Fruit fly (Drosophila melanogaster) whole organism, wandering third instar larva: ENCODE results near the gene eIF3a.

ENCODE experiments used
- Abd-B ChIP-seq: fragments of >200 bp; optimal IDR thresholded peaks from 2 replicates; lab custom pipeline; 2017; ENCODE audit warnings: missing biosample characterization, missing genetic modification characterization
- CG32264 ChIP-seq: fragments of 200-800 bp; sonication (Bioruptor generic); optimal IDR thresholded peaks from 2 replicates; lab custom pipeline; 2016; ENCODE audit warnings: missing biosample characterization, missing genetic modification characterization
- CG9705 ChIP-seq: fragments of 200-800 bp; sonication (Bioruptor generic); optimal IDR thresholded peaks from 2 replicates; lab custom pipeline; 2018; ENCODE audit warnings: missing biosample characterization, mild to moderate bottlenecking, missing genetic modification characterization
- CrebA ChIP-seq: fragments of 200-800 bp; sonication (Bioruptor generic); optimal IDR thresholded peaks from 2 replicates; lab custom pipeline; 2016; ENCODE audit warnings: missing biosample characterization, mild to moderate bottlenecking, missing genetic modification characterization, borderline replicate concordance
- Dfd ChIP-seq: fragments of >200 bp; optimal IDR thresholded peaks from 2 replicates; lab custom pipeline; 2017; ENCODE audit warnings: missing biosample characterization, missing genetic modification characterization
- Dif ChIP-seq: fragments of 200-275, 200-300 bp; sonication (Bioruptor generic); optimal IDR thresholded peaks from 2 replicates; lab custom pipeline; 2018; ENCODE audit warnings: missing biosample characterization, missing genetic modification characterization; ENCODE audit not compliant: partially characterized antibody
- GATAd ChIP-seq: sonication (Bioruptor generic); optimal IDR thresholded peaks from 2 replicates; lab custom pipeline; 2016; ENCODE audit warnings: missing biosample characterization, missing genetic modification characterization
- HLH106 ChIP-seq: fragments of 200-800 bp; optimal IDR thresholded peaks from 3 replicates; lab custom pipeline; 2019; ENCODE audit warnings: missing biosample characterization, mild to moderate bottlenecking, missing genetic modification characterization, moderate library complexity
- Hnf4 ChIP-seq: fragments of 200-800 bp; sonication (Bioruptor generic); optimal IDR thresholded peaks from 2 replicates; lab custom pipeline; 2016; ENCODE audit warnings: missing biosample characterization, mild to moderate bottlenecking, missing genetic modification characterization
- Hr78 ChIP-seq: fragments of >200 bp; optimal IDR thresholded peaks from 2 replicates; lab custom pipeline; 2017; ENCODE audit warnings: missing biosample characterization, missing genetic modification characterization
- Hr83 ChIP-seq: fragments of 200-300 bp; sonication (Bioruptor generic); optimal IDR thresholded peaks from 2 replicates; lab custom pipeline; 2016; ENCODE audit warnings: missing biosample characterization, mild to moderate bottlenecking, missing genetic modification characterization, moderate library complexity; ENCODE audit not compliant: poor library complexity, severe bottlenecking
- Jra ChIP-seq: sonication (Bioruptor generic); optimal IDR thresholded peaks from 2 replicates; lab custom pipeline; 2016; ENCODE audit warnings: missing biosample characterization, missing genetic modification characterization
- Mio ChIP-seq: sonication (Bioruptor generic); optimal IDR thresholded peaks from 2 replicates; lab custom pipeline; 2016; ENCODE audit warnings: missing biosample characterization, missing genetic modification characterization
- Myc ChIP-seq: fragments of >200 bp; optimal IDR thresholded peaks from 2 replicates; lab custom pipeline; 2017
- N ChIP-seq: fragments of >200 bp; optimal IDR thresholded peaks from 2 replicates; lab custom pipeline; 2018; ENCODE audit warnings: missing biosample characterization, missing external identifiers, missing genetic modification characterization
- OdsH ChIP-seq: fragments of 200-800 bp; sonication (Bioruptor generic); optimal IDR thresholded peaks from 2 replicates; lab custom pipeline; 2016; ENCODE audit warnings: missing biosample characterization, mild to moderate bottlenecking, missing genetic modification characterization
- Rel ChIP-seq, 2 experiments: fragments of 200-800 bp; sonication (Bioruptor generic) in 1 of 2; optimal IDR thresholded peaks; 2 replicates in 1 of 2; 3 replicates in 1 of 2; lab custom pipeline; 2016 to 2019; ENCODE audit warnings: mild to moderate bottlenecking in 2 of 2, missing biosample characterization in 2 of 2, missing genetic modification characterization in 2 of 2, moderate library complexity in 1 of 2
- Sp1 ChIP-seq: fragments of 200-800 bp; sonication (Bioruptor generic); optimal IDR thresholded peaks from 3 replicates; lab custom pipeline; 2019; ENCODE audit warnings: missing biosample characterization, mild to moderate bottlenecking, missing genetic modification characterization, moderate library complexity
- Vsx2 ChIP-seq: fragments of 200-300, 225-300 bp; sonication (Bioruptor generic); optimal IDR thresholded peaks from 2 replicates; lab custom pipeline; 2018; ENCODE audit warnings: missing biosample characterization, missing genetic modification characterization; ENCODE audit not compliant: partially characterized antibody
- br ChIP-seq: fragments of 200-800 bp; sonication (Bioruptor generic); optimal IDR thresholded peaks from 2 replicates; lab custom pipeline; 2016; ENCODE audit warnings: missing biosample characterization, missing genetic modification characterization
- brk ChIP-seq: fragments of 200-800 bp; sonication (Bioruptor generic); optimal IDR thresholded peaks from 2 replicates; lab custom pipeline; 2016; ENCODE audit warnings: missing biosample characterization, mild to moderate bottlenecking, missing genetic modification characterization
- dl ChIP-seq, 2 experiments: fragments of 175-275, 200-275 bp in 1 of 2; fragments of 200-275 bp in 1 of 2; sonication (Bioruptor generic); optimal IDR thresholded peaks; lab custom pipeline; 2018; ENCODE audit warnings: mild to moderate bottlenecking in 2 of 2, missing biosample characterization in 2 of 2, missing genetic modification characterization in 2 of 2, moderate library complexity in 2 of 2; ENCODE audit not compliant: partially characterized antibody in 2 of 2, insufficient read depth in 1 of 2
- dmrt93B ChIP-seq: fragments of 200-800 bp; sonication (Bioruptor generic); optimal IDR thresholded peaks from 2 replicates; lab custom pipeline; 2018; ENCODE audit warnings: missing biosample characterization, mild to moderate bottlenecking, missing genetic modification characterization
- dsf ChIP-seq: sonication (Bioruptor generic); optimal IDR thresholded peaks from 2 replicates; lab custom pipeline; 2016; ENCODE audit warnings: missing biosample characterization, missing genetic modification characterization, borderline replicate concordance
- ey ChIP-seq: fragments of 200-800 bp; sonication (Bioruptor generic); optimal IDR thresholded peaks from 2 replicates; lab custom pipeline; 2016; ENCODE audit warnings: missing biosample characterization, missing genetic modification characterization
- foxo ChIP-seq, 2 experiments: fragments of 200-800 bp; sonication (Bioruptor generic); optimal IDR thresholded peaks; 2 replicates in 1 of 2; 3 replicates in 1 of 2; lab custom pipeline; 2016 to 2017; ENCODE audit warnings: missing biosample characterization in 2 of 2, missing genetic modification characterization in 2 of 2
- fru ChIP-seq: fragments of 200-800 bp; sonication (Bioruptor generic); optimal IDR thresholded peaks from 3 replicates; lab custom pipeline; 2016; ENCODE audit warnings: missing biosample characterization, mild to moderate bottlenecking, missing genetic modification characterization
- h ChIP-seq: fragments of 200-800 bp; sonication (Bioruptor generic); optimal IDR thresholded peaks from 3 replicates; lab custom pipeline; 2016; ENCODE audit warnings: missing biosample characterization, mild to moderate bottlenecking, missing genetic modification characterization
- jim ChIP-seq: fragments of 175-275, 200-325 bp; sonication (Bioruptor generic); optimal IDR thresholded peaks from 2 replicates; lab custom pipeline; 2016; ENCODE audit warnings: missing biosample characterization, mild to moderate bottlenecking, missing genetic modification characterization
- lola ChIP-seq: fragments of >200 bp; optimal IDR thresholded peaks from 2 replicates; lab custom pipeline; 2017; ENCODE audit warnings: missing biosample characterization, missing genetic modification characterization
- pan ChIP-seq: fragments of >200 bp; optimal IDR thresholded peaks from 2 replicates; lab custom pipeline; 2017
- psq ChIP-seq: fragments of 200-800 bp; sonication (Bioruptor generic); optimal IDR thresholded peaks from 3 replicates; lab custom pipeline; 2017; ENCODE audit warnings: missing biosample characterization, mild to moderate bottlenecking, missing genetic modification characterization, moderate library complexity
- rgr ChIP-seq: fragments of 200-800 bp; sonication (Bioruptor generic); optimal IDR thresholded peaks from 3 replicates; lab custom pipeline; 2016; ENCODE audit warnings: missing biosample characterization, mild to moderate bottlenecking, missing genetic modification characterization
- sage ChIP-seq: fragments of 200-800 bp; sonication (Bioruptor generic); optimal IDR thresholded peaks from 2 replicates; lab custom pipeline; 2016; ENCODE audit warnings: missing biosample characterization, mild to moderate bottlenecking, missing genetic modification characterization
- sv ChIP-seq: fragments of 200-800 bp; sonication (Bioruptor generic); optimal IDR thresholded peaks from 3 replicates; lab custom pipeline; 2016; ENCODE audit warnings: missing biosample characterization, missing genetic modification characterization
- tai ChIP-seq: sonication (Bioruptor generic); optimal IDR thresholded peaks from 2 replicates; lab custom pipeline; 2016; ENCODE audit warnings: missing biosample characterization, missing genetic modification characterization
- usp ChIP-seq: fragments of >200 bp; optimal IDR thresholded peaks from 2 replicates; lab custom pipeline; 2017; ENCODE audit warnings: missing biosample characterization, missing genetic modification characterization
- woc ChIP-seq: sonication (Bioruptor generic); optimal IDR thresholded peaks from 2 replicates; lab custom pipeline; 2016; ENCODE audit warnings: missing biosample characterization, mild to moderate bottlenecking, missing genetic modification characterization

The eIF3a gene

DNA sequence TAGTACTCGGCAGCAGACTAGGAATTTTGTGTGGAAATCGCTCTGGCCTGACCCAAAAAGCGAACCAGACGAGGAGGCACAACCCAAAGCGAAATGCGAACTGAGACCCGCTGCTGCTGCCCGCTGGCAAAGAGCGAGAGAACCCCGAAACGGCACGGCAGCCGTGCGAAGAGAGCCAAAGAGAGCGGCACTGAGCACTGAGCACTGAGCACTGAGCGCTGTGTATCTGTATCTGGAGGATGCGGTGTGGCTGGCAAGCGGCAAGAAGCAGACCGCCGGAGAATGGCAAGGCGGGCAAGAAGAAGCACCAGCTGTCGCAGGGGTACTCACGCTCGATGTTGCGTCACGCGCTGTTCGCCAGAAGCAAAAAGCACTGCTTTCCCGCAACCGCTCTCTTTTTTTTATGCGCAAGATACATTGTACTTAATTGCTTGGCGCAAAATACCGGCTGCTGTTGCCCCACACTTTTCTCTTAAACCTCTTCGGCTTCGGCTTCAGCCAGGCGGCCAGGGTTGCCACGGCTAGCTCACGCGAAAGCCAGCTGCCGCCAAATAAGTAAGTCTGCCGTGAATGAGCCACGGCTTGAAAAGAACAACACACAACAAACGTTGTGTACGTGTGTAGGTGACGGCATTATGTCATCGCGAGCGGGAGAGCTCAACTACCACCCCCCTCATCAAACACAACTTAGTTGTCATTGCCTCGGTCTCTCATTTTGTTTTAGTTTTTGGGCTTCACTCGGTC lies 19.7 kb upstream of the eIF3a start:
- TF ChIP-seq pan, result no peak
- TF ChIP-seq sv (GFP tag; lab: Kevin White, UChicago), result peak; percentile 48
- peak; percentile 98 for TF ChIP-seq Vsx2
- no peak for TF ChIP-seq lola
- TF ChIP-seq HLH106 (tag; lab: Kevin White, UChicago), result peak; percentile 51
- TF ChIP-seq Rel (GFP tag; optimal IDR thresholded peaks at IDR 0.05; lab: Kevin White, UChicago), result no peak
- peak; percentile 67 for TF ChIP-seq Rel (tag; optimal IDR thresholded peaks at IDR 0.05; lab: Kevin White, UChicago)
- TF ChIP-seq Abd-B (GFP tag; lab: Kevin White, UChicago), result no peak
- TF ChIP-seq rgr, result peak; percentile 22
- peak; percentile 35 for TF ChIP-seq psq
- TF ChIP-seq dmrt93B (GFP tag; lab: Kevin White, UChicago), result no peak
- TF ChIP-seq Hnf4 (GFP tag; lab: Kevin White, UChicago), result peak; percentile 7
- TF ChIP-seq Hr83, result peak; percentile 91
- TF ChIP-seq Dif (GFP tag; lab: Kevin White, UChicago), result peak; percentile 100
- no peak for TF ChIP-seq N (GFP tag; lab: Kevin White, UChicago)
- no peak for TF ChIP-seq usp (GFP tag; lab: Kevin White, UChicago)
- no peak for TF ChIP-seq Hr78 (GFP tag; lab: Kevin White, UChicago)
- no peak for TF ChIP-seq ey (GFP tag; lab: Kevin White, UChicago)
- TF ChIP-seq Jra, result peak; percentile 73
- no peak for TF ChIP-seq Dfd (GFP tag; lab: Kevin White, UChicago)
- peak; percentile 98 to 99 for TF ChIP-seq dl (GFP tag; optimal IDR thresholded peaks at IDR 0.05; lab: Kevin White, UChicago; ENCODE audit: insufficient read depth in 1 of 2, partially characterized antibody in 2 of 2)
- TF ChIP-seq GATAd, result no peak
- TF ChIP-seq brk (GFP tag; lab: Kevin White, UChicago), result no peak
- TF ChIP-seq Mio, result no peak
- peak; percentile 43 for TF ChIP-seq CG9705 (GFP tag; lab: Kevin White, UChicago)
- TF ChIP-seq CG32264, result no peak
- TF ChIP-seq h, result peak; percentile 63
- no peak for TF ChIP-seq CrebA (GFP tag; lab: Kevin White, UChicago)
- TF ChIP-seq woc (GFP tag; lab: Kevin White, UChicago), result no peak
- peak; percentile 8 for TF ChIP-seq OdsH (GFP tag; lab: Kevin White, UChicago)
- peak; percentile 25 for TF ChIP-seq Myc
- TF ChIP-seq Sp1 (GFP tag; lab: Kevin White, UChicago), result peak; percentile 13
- TF ChIP-seq foxo (GFP tag; optimal IDR thresholded peaks at IDR 0.05; lab: Kevin White, UChicago), result peak in 1 of 2 experiments; percentile 50
- TF ChIP-seq dsf (GFP tag; lab: Kevin White, UChicago), result no peak
- TF ChIP-seq fru (GFP tag; lab: Kevin White, UChicago), result peak; percentile 41
- TF ChIP-seq jim (GFP tag; lab: Kevin White, UChicago), result no peak
- TF ChIP-seq sage (GFP tag; lab: Kevin White, UChicago), result peak; percentile 44
- no peak for TF ChIP-seq tai (GFP tag; lab: Kevin White, UChicago)
- peak; percentile 33 for TF ChIP-seq br (GFP tag; lab: Kevin White, UChicago)

- peak; percentile 85 for TF ChIP-seq Vsx2
- peak; percentile 92 to 93 for TF ChIP-seq dl (GFP tag; optimal IDR thresholded peaks at IDR 0.05; lab: Kevin White, UChicago; ENCODE audit: insufficient read depth in 1 of 2, partially characterized antibody in 2 of 2)
- no peak for TF ChIP-seq Abd-B (GFP tag; lab: Kevin White, UChicago)
- TF ChIP-seq Dif (GFP tag; lab: Kevin White, UChicago), result peak; percentile 96
- TF ChIP-seq Hr83, result peak; percentile 26
- TF ChIP-seq, all 38 proteins: peak for 4
Measured at dm6 chr3R:4452345-4453044, 18.8 kb upstream of the eIF3a start.
